Worm (Caenorhabditis elegans) whole organism, young adult: ENCODE results near the gene col-91.

Experiments
- B0336.3 ChIP-seq: fragments of 200-800 bp; sonication (Bioruptor generic); IDR thresholded peaks from 2 replicates; pipeline ENCODE4 v1.3.6; 2022; ENCODE audit warnings: missing genetic modification characterization, missing compliant biosample characterization
- C06A6.2 ChIP-seq: fragments of 200-800 bp; sonication (Bioruptor generic); conservative IDR thresholded peaks from 2 replicates; pipeline ENCODE4 v1.3.6; 2022; ENCODE audit warnings: missing genetic modification characterization, missing compliant biosample characterization
- F37B4.10 ChIP-seq: fragments of 200-800 bp; sonication (Bioruptor generic); IDR thresholded peaks from 2 replicates; pipeline ENCODE4 v1.3.6; 2022; ENCODE audit warnings: missing genetic modification characterization, missing compliant biosample characterization
- F52B5.7 ChIP-seq: sonication (generic microtip); optimal IDR thresholded peaks from 2 replicates; lab custom pipeline; 2016; ENCODE audit warnings: mild to moderate bottlenecking, missing genetic modification characterization, missing compliant biosample characterization
- F57A8.1 ChIP-seq: fragments of 200-800 bp; sonication (Bioruptor generic); optimal IDR thresholded peaks from 2 replicates; lab custom pipeline; 2018; ENCODE audit warnings: mild to moderate bottlenecking, missing genetic modification characterization, moderate library complexity, missing compliant biosample characterization
- K11D2.4 ChIP-seq: fragments of 200-800 bp; sonication (Bioruptor generic); IDR thresholded peaks from 2 replicates; pipeline ENCODE4 v1.3.6; 2022; ENCODE audit warnings: missing genetic modification reagents, missing genetic modification characterization, missing compliant biosample characterization
- Y53F4B.3 ChIP-seq: fragments of 200-800 bp; sonication (Bioruptor generic); IDR thresholded peaks from 2 replicates; pipeline ENCODE4 v1.3.6; 2022; ENCODE audit warnings: missing genetic modification reagents, missing genetic modification characterization, missing compliant biosample characterization
- Y95B8A.8 ChIP-seq: fragments of 200-800 bp; sonication (Bioruptor generic); IDR thresholded peaks from 2 replicates; pipeline ENCODE4 v1.3.6; 2022; ENCODE audit warnings: missing genetic modification reagents, missing genetic modification characterization, missing compliant biosample characterization
- akir-1 ChIP-seq: fragments of 200-800 bp; sonication (Bioruptor generic); optimal IDR thresholded peaks from 2 replicates; lab custom pipeline; 2018; ENCODE audit warnings: mild to moderate bottlenecking, missing genetic modification characterization, moderate library complexity, missing compliant biosample characterization
- ama-1 ChIP-seq, 3 experiments: fragments of 150-350 bp in 1 of 3; sonication (generic microtip) in 2 of 3; optimal IDR thresholded peaks; 2 replicates each; lab custom pipeline; 2014 to 2018; ENCODE audit warnings: missing biosample characterization in 2 of 3, missing genetic modification characterization in 2 of 3, missing genetic modification reagents in 2 of 3
- athp-1 ChIP-seq: sonication (generic microtip); optimal IDR thresholded peaks from 2 replicates; lab custom pipeline; 2017; ENCODE audit warnings: mild to moderate bottlenecking, missing genetic modification characterization, missing compliant biosample characterization
- attf-5 ChIP-seq: fragments of 200-800 bp; sonication (Bioruptor generic); optimal IDR thresholded peaks from 2 replicates; lab custom pipeline; 2018; ENCODE audit warnings: mild to moderate bottlenecking, missing genetic modification characterization, missing compliant biosample characterization
- attf-6 ChIP-seq: fragments of 200-800 bp; sonication (Bioruptor generic); IDR thresholded peaks from 2 replicates; pipeline ENCODE4 v1.3.6; 2022; ENCODE audit warnings: missing genetic modification reagents, missing genetic modification characterization, missing compliant biosample characterization
- cebp-1 ChIP-seq, 2 experiments: fragments of 200-800 bp in 1 of 2; sonication (Bioruptor generic) in 1 of 2; sonication (generic microtip) in 1 of 2; IDR thresholded peaks in 1 of 2; optimal IDR thresholded peaks in 1 of 2; 2 replicates each; pipeline versions ENCODE4 v1.3.6 to Lab custom; 2017 to 2022; ENCODE audit warnings: missing compliant biosample characterization in 2 of 2, missing genetic modification characterization in 2 of 2, mild to moderate bottlenecking in 1 of 2, missing genetic modification reagents in 1 of 2, moderate library complexity in 1 of 2
- cebp-2 ChIP-seq: fragments of 200-800 bp; sonication (Bioruptor generic); IDR thresholded peaks from 2 replicates; pipeline ENCODE4 v1.3.6; 2022; ENCODE audit warnings: missing genetic modification characterization, missing compliant biosample characterization
- ceh-100 ChIP-seq: fragments of 200-800 bp; sonication (Bioruptor generic); IDR thresholded peaks from 2 replicates; pipeline ENCODE4 v1.3.6; 2022; ENCODE audit warnings: missing genetic modification reagents, missing genetic modification characterization, missing compliant biosample characterization
- ceh-27 ChIP-seq: fragments of 200-800 bp; sonication (Bioruptor generic); optimal IDR thresholded peaks from 2 replicates; lab custom pipeline; 2018; ENCODE audit warnings: mild to moderate bottlenecking, missing genetic modification characterization, moderate library complexity, missing compliant biosample characterization
- ceh-58 ChIP-seq: fragments of 200-800 bp; sonication (Bioruptor generic); IDR thresholded peaks from 2 replicates; pipeline ENCODE4 v1.3.6; 2022; ENCODE audit warnings: missing genetic modification characterization, missing compliant biosample characterization
- ceh-79 ChIP-seq: sonication (generic microtip); optimal IDR thresholded peaks from 2 replicates; lab custom pipeline; 2017; ENCODE audit warnings: mild to moderate bottlenecking, missing genetic modification characterization, missing compliant biosample characterization
- egrh-3 ChIP-seq: fragments of 200-800 bp; sonication (Bioruptor generic); IDR thresholded peaks from 2 replicates; pipeline ENCODE4 v1.3.6; 2022; ENCODE audit warnings: missing genetic modification reagents, missing genetic modification characterization, missing compliant biosample characterization
- him-1 ChIP-seq: sonication (generic microtip); optimal IDR thresholded peaks from 2 replicates; lab custom pipeline; 2016; ENCODE audit warnings: missing genotype, missing genetic modification reagents, missing genetic modification characterization, missing compliant biosample characterization
- hlh-12 ChIP-seq: sonication (generic microtip); optimal IDR thresholded peaks from 2 replicates; lab custom pipeline; 2016; ENCODE audit warnings: missing genetic modification characterization, missing compliant biosample characterization
- hmg-1.2 ChIP-seq: fragments of 200-800 bp; sonication (Bioruptor generic); IDR thresholded peaks from 2 replicates; pipeline ENCODE4 v1.3.6; 2022; ENCODE audit warnings: missing genetic modification reagents, missing genetic modification characterization, missing compliant biosample characterization
- hmg-20 ChIP-seq: fragments of 200-800 bp; sonication (Bioruptor generic); IDR thresholded peaks from 2 replicates; pipeline ENCODE4 v1.3.6; 2022; ENCODE audit warnings: missing genetic modification reagents, missing genetic modification characterization, missing compliant biosample characterization
- lag-1 ChIP-seq: fragments of 200-800 bp; sonication (Bioruptor generic); IDR thresholded peaks from 2 replicates; pipeline ENCODE4 v1.3.6; 2022; ENCODE audit warnings: missing genetic modification reagents, missing genetic modification characterization, missing compliant biosample characterization
- lin-26 ChIP-seq: fragments of 200-800 bp; sonication (Bioruptor generic); IDR thresholded peaks from 2 replicates; pipeline ENCODE4 v1.3.6; 2022; ENCODE audit warnings: missing genetic modification reagents, missing genetic modification characterization, missing compliant biosample characterization
- lsy-27 ChIP-seq: sonication (generic microtip); optimal IDR thresholded peaks from 2 replicates; lab custom pipeline; 2017; ENCODE audit warnings: missing genetic modification characterization, mild to moderate bottlenecking, missing compliant biosample characterization, antibody characterized with exemption, missing genotype, borderline replicate concordance; ENCODE audit not compliant: insufficient read depth
- madf-10 ChIP-seq: sonication (generic microtip); optimal IDR thresholded peaks from 2 replicates; lab custom pipeline; 2016; ENCODE audit warnings: mild to moderate bottlenecking, missing genetic modification characterization, missing compliant biosample characterization
- mel-28 ChIP-seq: sonication (generic microtip); optimal IDR thresholded peaks from 2 replicates; lab custom pipeline; 2016; ENCODE audit warnings: borderline replicate concordance, mild to moderate bottlenecking, missing genetic modification characterization, missing compliant biosample characterization
- nfyb-1 ChIP-seq: fragments of 200-800 bp; sonication (Bioruptor generic); IDR thresholded peaks from 2 replicates; pipeline ENCODE4 v1.3.6; 2022; ENCODE audit warnings: missing genetic modification reagents, missing genetic modification characterization, missing compliant biosample characterization
- nhr-80 ChIP-seq: sonication (generic microtip); optimal IDR thresholded peaks from 2 replicates; lab custom pipeline; 2016; ENCODE audit warnings: missing genetic modification characterization, missing compliant biosample characterization
- pbrm-1 ChIP-seq: fragments of 200-800 bp; sonication (Bioruptor generic); IDR thresholded peaks from 2 replicates; pipeline ENCODE4 v1.3.6; 2022; ENCODE audit warnings: missing genetic modification reagents, missing genetic modification characterization, missing compliant biosample characterization
- rec-8 ChIP-seq, 2 experiments: sonication (generic microtip); optimal IDR thresholded peaks; 2 replicates each; lab custom pipeline; 2016; ENCODE audit warnings: mild to moderate bottlenecking in 2 of 2, missing genetic modification characterization in 2 of 2, missing genetic modification reagents in 2 of 2, missing genotype in 2 of 2, missing biosample characterization in 1 of 2, missing compliant biosample characterization in 1 of 2, moderate library complexity in 1 of 2
- snpc-4 ChIP-seq, 5 experiments: fragments of 150-350 bp in 1 of 5; sonication (generic microtip) in 4 of 5; optimal IDR thresholded peaks; 2 replicates each; lab custom pipeline; 2014 to 2018; ENCODE audit warnings: missing genetic modification characterization in 5 of 5, missing biosample characterization in 3 of 5, antibody characterized with exemption in 2 of 5, mild to moderate bottlenecking in 2 of 5, missing compliant biosample characterization in 2 of 5, missing genotype in 2 of 5, moderate library complexity in 2 of 5, missing genetic modification reagents in 1 of 5
- sptf-2 ChIP-seq: fragments of 200-800 bp; sonication (Bioruptor generic); optimal IDR thresholded peaks from 2 replicates; lab custom pipeline; 2018; ENCODE audit warnings: mild to moderate bottlenecking, missing genetic modification characterization, missing compliant biosample characterization
- tbx-9 ChIP-seq: sonication (generic microtip); optimal IDR thresholded peaks from 2 replicates; lab custom pipeline; 2016; ENCODE audit warnings: borderline replicate concordance, missing genetic modification characterization, inconsistent platforms, missing compliant biosample characterization
- tlf-1 ChIP-seq: fragments of 200-800 bp; sonication (Bioruptor generic); optimal IDR thresholded peaks from 2 replicates; lab custom pipeline; 2018; ENCODE audit warnings: mild to moderate bottlenecking, missing genetic modification characterization, missing compliant biosample characterization
- zim-3 ChIP-seq: sonication (generic microtip); optimal IDR thresholded peaks from 2 replicates; lab custom pipeline; 2017; ENCODE audit warnings: mild to moderate bottlenecking, missing genetic modification characterization, moderate library complexity, missing compliant biosample characterization
- ztf-28 ChIP-seq: fragments of 200-800 bp; sonication (Bioruptor generic); IDR thresholded peaks from 2 replicates; pipeline ENCODE4 v1.3.6; 2022; ENCODE audit warnings: missing genetic modification reagents, missing genetic modification characterization, missing compliant biosample characterization

The col-91 gene

DNA sequence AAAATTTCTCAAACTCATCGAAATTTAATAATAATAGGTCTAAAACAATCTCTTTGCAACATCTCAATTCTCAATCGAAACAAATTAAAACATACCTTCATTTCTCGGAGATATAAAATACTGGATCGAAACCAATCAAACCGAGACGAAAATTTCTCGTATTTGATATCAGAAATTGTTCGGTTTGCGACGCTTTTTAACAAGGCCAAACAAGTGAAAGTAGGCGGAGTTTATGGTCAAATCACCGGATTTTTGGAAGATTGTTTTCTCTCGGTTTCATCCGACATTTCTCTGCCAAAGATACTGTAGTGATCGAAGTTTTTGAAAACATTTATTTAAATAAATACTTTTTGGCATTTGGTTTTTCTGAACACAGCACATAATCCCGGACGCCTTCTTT lies 28.1 kb downstream of the col-91 start, which contains the start of gene C02F5.14:
Gene C02F5.14, minus strand, starts transcription at position 157 of the 400 bp plus-strand sequence.
- TF ChIP-seq ceh-79 (no peak), tlf-1 (GFP tag; lab: Kevin White, UChicago) (no peak), attf-5 (GFP tag; lab: Kevin White, UChicago) (no peak), athp-1 (tag; lab: Kevin White, UChicago) (no peak), hlh-12 (tag; lab: Kevin White, UChicago) (no peak), K11D2.4 (GFP tag; lab: Robert Waterston, UW) (no peak), attf-6 (no peak), tbx-9 (tag; lab: Kevin White, UChicago) (no peak), lsy-27 (no peak), hmg-1.2 (no peak)
- TF ChIP-seq, all 124 proteins: peak for 0

DNA sequence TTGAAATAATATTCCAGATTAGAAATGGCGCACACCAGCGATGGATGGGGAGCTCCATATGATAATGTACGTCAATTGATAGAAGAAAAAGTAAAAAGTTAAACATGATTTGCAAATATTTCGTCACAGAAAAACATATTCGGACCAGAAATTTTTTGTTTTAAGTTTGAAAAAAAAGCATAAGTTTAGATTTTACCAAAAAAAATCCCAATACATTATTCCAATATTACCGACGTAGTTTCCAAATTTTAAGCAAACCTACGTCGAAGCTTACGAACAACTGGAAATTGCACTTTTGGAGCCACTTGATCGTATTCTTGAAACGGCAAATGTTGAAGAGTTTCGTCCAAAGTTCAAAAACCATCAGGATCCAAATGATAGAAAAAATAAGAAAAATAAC lies 30.8 kb downstream of the col-91 start, which contains the start of gene henn-1:
Gene henn-1, plus strand, starts transcription at position 18 of the 400 bp plus-strand sequence.
- TF ChIP-seq cebp-1 (GFP tag; IDR thresholded peaks at IDR 0.05; lab: Robert Waterston, UW) (peak; percentile 48; the same call in 1 of the 2 replicates), cebp-1 (tag; optimal IDR thresholded peaks at IDR 0.05; lab: Kevin White, UChicago) (peak; percentile 50), akir-1 (GFP tag; lab: Kevin White, UChicago) (no peak), ztf-28 (GFP tag; lab: Robert Waterston, UW) (no peak), ama-1 (optimal IDR thresholded peaks at IDR 0.05; lab: Kevin White, UChicago) (peak; percentile 56), ama-1 (GFP tag; optimal IDR thresholded peaks at IDR 0.05; lab: Kevin White, UChicago) (no peak), nfyb-1 (GFP tag; lab: Robert Waterston, UW) (0 out of 2 replicates have a peak, but pooled peaks have one; percentile 47)

DNA sequence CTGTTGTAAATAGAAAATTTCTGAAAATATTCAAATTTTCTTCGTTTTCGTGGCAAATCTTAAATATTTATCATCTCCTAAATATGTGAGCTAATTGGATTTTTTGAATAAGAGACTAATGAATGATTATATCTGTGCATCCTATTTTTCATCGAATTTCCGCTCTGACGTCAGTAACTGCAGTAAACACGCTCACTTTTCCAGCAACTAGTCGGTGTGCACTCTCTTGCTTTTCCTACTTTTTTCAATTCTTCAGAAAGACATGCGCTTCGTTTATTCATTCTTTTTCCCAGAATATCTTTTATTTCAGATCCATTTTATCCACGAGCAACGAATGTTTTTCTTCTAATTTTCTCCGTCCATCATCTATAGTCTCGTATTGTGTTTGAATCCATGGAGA lies 34.0 kb downstream of the col-91 start:
- TF ChIP-seq ceh-58 (GFP tag; lab: Robert Waterston, UW) (0 out of 2 replicates have a peak, but pooled peaks have one; percentile 65), egrh-3 (no peak)

DNA sequence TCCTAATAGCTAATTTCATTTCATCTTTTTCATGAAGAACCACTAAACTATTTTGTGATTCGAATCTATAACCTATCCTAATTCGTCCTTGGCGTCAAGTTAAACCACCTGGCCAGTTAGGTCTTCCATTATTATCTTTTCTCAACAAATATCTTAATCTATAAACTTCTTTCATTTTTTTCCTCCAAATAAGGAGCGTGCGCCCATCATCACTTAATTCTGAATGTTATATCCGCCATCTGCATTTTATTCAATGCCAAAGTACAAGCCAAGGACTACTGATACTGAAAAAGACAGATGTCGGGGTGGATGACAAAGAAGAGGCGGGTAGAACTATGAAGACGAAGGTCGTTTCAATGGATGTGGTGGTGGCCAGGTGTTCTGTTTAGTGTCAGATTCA lies 34.5 kb downstream of the col-91 start:
- TF ChIP-seq pbrm-1 (GFP tag; lab: Robert Waterston, UW) (0 out of 2 replicates have a peak, but pooled peaks have one; percentile 8), C06A6.2 (GFP tag; lab: Robert Waterston, UW) (no peak)

DNA sequence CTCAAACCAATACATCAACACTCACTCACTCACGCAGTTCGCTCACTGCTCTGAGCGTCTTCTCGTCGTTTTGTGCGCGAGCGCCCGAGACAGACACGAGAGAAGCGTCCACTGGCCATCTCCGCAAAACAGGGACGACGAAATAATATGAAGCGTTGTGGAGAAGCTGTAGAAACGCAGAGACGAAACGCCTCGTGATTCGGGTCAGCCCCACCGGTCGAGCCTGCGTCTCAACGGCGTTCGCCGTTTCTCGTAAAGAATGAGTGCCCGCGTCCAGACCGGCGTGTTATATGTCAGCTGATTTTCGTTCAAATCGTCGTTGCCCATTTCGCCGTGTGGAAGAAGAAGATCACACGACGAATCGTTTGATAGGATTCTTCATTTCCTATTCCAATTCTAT lies 36.0 kb downstream of the col-91 start, which contains the start of gene fbxl-1:
Gene fbxl-1, plus strand, starts transcription at position 320 of the 400 bp plus-strand sequence.
- TF ChIP-seq F57A8.1 (GFP tag; lab: Kevin White, UChicago) (no peak), Y53F4B.3 (GFP tag; lab: Robert Waterston, UW) (no peak), snpc-4 (GFP tag; optimal IDR thresholded peaks at IDR 0.05; lab: Kevin White, UChicago) (no peak), snpc-4 (tag; optimal IDR thresholded peaks at IDR 0.05; lab: Kevin White, UChicago) (peak; percentile 19 to 56 (median 26)), B0336.3 (no peak; the same call in none of the 2 replicates), rec-8 (tag; optimal IDR thresholded peaks at IDR 0.05; lab: Kevin White, UChicago) (no peak), Y95B8A.8 (GFP tag; lab: Robert Waterston, UW) (no peak), nfyb-1 (GFP tag; lab: Robert Waterston, UW) (peak; percentile 79; the same call in 1 of the 2 replicates), F37B4.10 (GFP tag; lab: Robert Waterston, UW) (no peak), tlf-1 (GFP tag; lab: Kevin White, UChicago) (peak; percentile 25), cebp-2 (GFP tag; lab: Robert Waterston, UW) (no peak), madf-10 (tag; lab: Kevin White, UChicago) (peak; percentile 90), attf-5 (GFP tag; lab: Kevin White, UChicago) (peak; percentile 93), sptf-2 (GFP tag; lab: Kevin White, UChicago) (no peak), zim-3 (no peak), lin-26 (peak; percentile 68; the same call in 1 of the 2 replicates), ceh-27 (GFP tag; lab: Kevin White, UChicago) (peak; percentile 61), lag-1 (GFP tag; lab: Robert Waterston, UW) (no peak), ztf-28 (GFP tag; lab: Robert Waterston, UW) (no peak), ceh-100 (GFP tag; lab: Robert Waterston, UW) (peak; percentile 42), mel-28 (tag; lab: Kevin White, UChicago) (no peak), athp-1 (tag; lab: Kevin White, UChicago) (peak; percentile 65), him-1 (tag; lab: Kevin White, UChicago) (no peak), nhr-80 (tag; lab: Kevin White, UChicago) (peak; percentile 85), F52B5.7 (tag; lab: Kevin White, UChicago) (no peak), hmg-20 (GFP tag; lab: Robert Waterston, UW) (0 out of 2 replicates have a peak, but pooled peaks have one; percentile 32)
